Worm (Caenorhabditis elegans) whole organism, L3 larva: Measurements from ENCODE around the gene rps-5.

Source experiments
- R02D3.7 ChIP-seq: fragments of 150-350 bp; optimal IDR thresholded peaks from 2 replicates; lab custom pipeline; 2014; ENCODE audit warnings: missing biosample characterization, missing genetic modification characterization
- ZK546.5 ChIP-seq: sonication (generic microtip); optimal IDR thresholded peaks from 2 replicates; lab custom pipeline; 2017; ENCODE audit warnings: missing biosample characterization, missing genetic modification characterization
- ceh-16 ChIP-seq: sonication (generic microtip); optimal IDR thresholded peaks from 2 replicates; lab custom pipeline; 2017; ENCODE audit warnings: missing biosample characterization, missing genetic modification characterization
- ceh-28 ChIP-seq: fragments of 150-350 bp; optimal IDR thresholded peaks from 2 replicates; lab custom pipeline; 2014; ENCODE audit warnings: missing biosample characterization, missing genetic modification reagents, missing genetic modification characterization
- ceh-82 ChIP-seq: fragments of 150-350 bp; optimal IDR thresholded peaks from 2 replicates; lab custom pipeline; 2014; ENCODE audit warnings: missing biosample characterization, missing genetic modification characterization
- ceh-9 ChIP-seq: sonication (generic microtip); optimal IDR thresholded peaks from 2 replicates; lab custom pipeline; 2018; ENCODE audit warnings: missing biosample characterization, missing genetic modification characterization
- daf-12 ChIP-seq: fragments of 150-350 bp; optimal IDR thresholded peaks from 2 replicates; lab custom pipeline; 2014; ENCODE audit warnings: missing biosample characterization, missing genetic modification reagents, missing genetic modification characterization
- egl-27 ChIP-seq: sonication (generic microtip); optimal IDR thresholded peaks from 4 replicates; lab custom pipeline; 2017; ENCODE audit warnings: missing biosample characterization, missing genetic modification reagents, missing genetic modification characterization
- egl-5 ChIP-seq: fragments of 150-350 bp; optimal IDR thresholded peaks from 2 replicates; lab custom pipeline; 2017; ENCODE audit warnings: missing biosample characterization, missing genetic modification reagents, missing genetic modification characterization, inconsistent platforms
- elt-1 ChIP-seq: fragments of 150-350 bp; optimal IDR thresholded peaks from 2 replicates; lab custom pipeline; 2014; ENCODE audit warnings: missing biosample characterization, missing genetic modification characterization
- elt-2 ChIP-seq: sonication (generic microtip); optimal IDR thresholded peaks from 2 replicates; lab custom pipeline; 2016; ENCODE audit warnings: missing genetic modification reagents, mild to moderate bottlenecking, missing genetic modification characterization, missing compliant biosample characterization
- elt-3 ChIP-seq, 3 experiments: fragments of 150-350 bp in 1 of 3; sonication (generic microtip) in 2 of 3; optimal IDR thresholded peaks; 2 replicates in 2 of 3; 4 replicates in 1 of 3; lab custom pipeline; 2014 to 2017; ENCODE audit warnings: missing biosample characterization in 3 of 3, missing genetic modification characterization in 3 of 3
- eor-1 ChIP-seq, 2 experiments: fragments of 150-350 bp; optimal IDR thresholded peaks; 2 replicates each; lab custom pipeline; 2014 to 2018; ENCODE audit warnings: missing biosample characterization in 2 of 2, missing genetic modification characterization in 2 of 2
- fkh-10 ChIP-seq: sonication (generic microtip); optimal IDR thresholded peaks from 2 replicates; lab custom pipeline; 2017; ENCODE audit warnings: missing biosample characterization, missing genetic modification reagents, missing genetic modification characterization
- fkh-2 ChIP-seq: fragments of 150-350 bp; optimal IDR thresholded peaks from 2 replicates; lab custom pipeline; 2014; ENCODE audit warnings: missing biosample characterization, missing genetic modification reagents, missing genetic modification characterization
- fos-1 ChIP-seq: fragments of 150-350 bp; optimal IDR thresholded peaks from 2 replicates; lab custom pipeline; 2014; ENCODE audit warnings: missing biosample characterization, missing genetic modification characterization
- hmg-11 ChIP-seq: sonication (generic microtip); optimal IDR thresholded peaks from 2 replicates; lab custom pipeline; 2016; ENCODE audit warnings: missing genetic modification characterization, missing compliant biosample characterization
- lin-39 ChIP-seq: fragments of 150-350 bp; optimal IDR thresholded peaks from 2 replicates; lab custom pipeline; 2018; ENCODE audit warnings: missing biosample characterization, missing genetic modification reagents, missing genetic modification characterization
- lsy-12 ChIP-seq: sonication (generic microtip); optimal IDR thresholded peaks from 2 replicates; lab custom pipeline; 2016; ENCODE audit warnings: mild to moderate bottlenecking, missing genetic modification characterization, missing compliant biosample characterization
- mdl-1 ChIP-seq: fragments of 150-350 bp; optimal IDR thresholded peaks from 2 replicates; lab custom pipeline; 2014; ENCODE audit warnings: missing biosample characterization, missing genetic modification characterization
- mml-1 ChIP-seq: fragments of 150-350 bp; sonication (generic microtip); optimal IDR thresholded peaks from 3 replicates; lab custom pipeline; 2014; ENCODE audit warnings: missing biosample characterization, missing genetic modification characterization
- nfya-1 ChIP-seq: sonication (generic microtip); optimal IDR thresholded peaks from 2 replicates; lab custom pipeline; 2017; ENCODE audit warnings: missing genetic modification characterization, mild to moderate bottlenecking, missing compliant biosample characterization, antibody characterized with exemption, moderate library complexity; ENCODE audit not compliant: insufficient read depth
- nhr-11 ChIP-seq: fragments of 150-350 bp; optimal IDR thresholded peaks from 2 replicates; lab custom pipeline; 2014; ENCODE audit warnings: missing biosample characterization, missing genetic modification characterization
- nhr-12 ChIP-seq: fragments of 150-350 bp; optimal IDR thresholded peaks from 2 replicates; lab custom pipeline; 2014; ENCODE audit warnings: missing biosample characterization, missing genetic modification characterization
- nhr-23 ChIP-seq: fragments of 150-350 bp; optimal IDR thresholded peaks from 2 replicates; lab custom pipeline; 2014; ENCODE audit warnings: missing biosample characterization, missing genetic modification reagents, missing genetic modification characterization
- nhr-237 ChIP-seq: fragments of 150-350 bp; optimal IDR thresholded peaks from 2 replicates; lab custom pipeline; 2014; ENCODE audit warnings: missing biosample characterization, missing genetic modification characterization
- nhr-25 ChIP-seq: sonication (generic microtip); optimal IDR thresholded peaks from 2 replicates; lab custom pipeline; 2017; ENCODE audit warnings: missing biosample characterization, missing genetic modification characterization
- nhr-28 ChIP-seq: fragments of 150-350 bp; optimal IDR thresholded peaks from 2 replicates; lab custom pipeline; 2014; ENCODE audit warnings: missing biosample characterization, missing genetic modification characterization
- nhr-43 ChIP-seq: sonication (generic microtip); optimal IDR thresholded peaks from 2 replicates; lab custom pipeline; 2016; ENCODE audit warnings: mild to moderate bottlenecking, missing genetic modification characterization, missing compliant biosample characterization; ENCODE audit not compliant: poor library complexity, severe bottlenecking
- nhr-67 ChIP-seq: fragments of 150-350 bp; optimal IDR thresholded peaks from 2 replicates; lab custom pipeline; 2014; ENCODE audit warnings: missing biosample characterization, missing genetic modification characterization
- nhr-76 ChIP-seq: fragments of 150-350 bp; sonication (generic microtip); optimal IDR thresholded peaks from 5 replicates; lab custom pipeline; 2014; ENCODE audit warnings: missing biosample characterization, missing genetic modification characterization
- nhr-77 ChIP-seq: fragments of 150-350 bp; optimal IDR thresholded peaks from 2 replicates; lab custom pipeline; 2014; ENCODE audit warnings: missing biosample characterization, missing genetic modification characterization
- pha-4 ChIP-seq: fragments of 150-350 bp; optimal IDR thresholded peaks from 2 replicates; lab custom pipeline; 2014; ENCODE audit warnings: missing biosample characterization, missing genetic modification reagents, missing genetic modification characterization
- pqm-1 ChIP-seq: fragments of 150-350 bp; optimal IDR thresholded peaks from 2 replicates; lab custom pipeline; 2017; ENCODE audit warnings: missing biosample characterization, missing genetic modification characterization, inconsistent platforms
- sea-2 ChIP-seq: fragments of 150-350 bp; sonication (generic microtip); optimal IDR thresholded peaks from 4 replicates; lab custom pipeline; 2014; ENCODE audit warnings: missing biosample characterization, missing genetic modification reagents, missing genetic modification characterization
- skn-1 ChIP-seq: fragments of 150-350 bp; optimal IDR thresholded peaks from 2 replicates; lab custom pipeline; 2014; ENCODE audit warnings: missing biosample characterization, missing genetic modification characterization
- tbx-2 ChIP-seq: sonication (generic microtip); optimal IDR thresholded peaks from 2 replicates; lab custom pipeline; 2016; ENCODE audit warnings: mild to moderate bottlenecking, missing genetic modification characterization, missing compliant biosample characterization
- unc-39 ChIP-seq: sonication (generic microtip); optimal IDR thresholded peaks from 4 replicates; lab custom pipeline; 2017; ENCODE audit warnings: missing biosample characterization, missing genetic modification characterization
- unc-62 ChIP-seq: fragments of 150-350 bp; sonication (generic microtip); optimal IDR thresholded peaks from 4 replicates; lab custom pipeline; 2014; ENCODE audit warnings: missing biosample characterization, missing genetic modification reagents, missing genetic modification characterization
- ztf-11 ChIP-seq: fragments of 150-350 bp; optimal IDR thresholded peaks from 2 replicates; lab custom pipeline; 2014; ENCODE audit warnings: missing biosample characterization, missing genetic modification characterization
- ztf-4 ChIP-seq: fragments of 150-350 bp; optimal IDR thresholded peaks from 2 replicates; lab custom pipeline; 2014; ENCODE audit warnings: missing biosample characterization, missing genetic modification characterization

rps-5 gene

ce11 chrIV:11092502-11093080, 18.3 kb downstream of the rps-5 start, which contains the start of gene bcc-1:
bcc-1 (minus strand) TSS chrIV:11092552.
- no peak for TF ChIP-seq fkh-10
- TF ChIP-seq ceh-9: no peak
- TF ChIP-seq nhr-12 (tag; lab: Kevin White, UChicago): no peak
- TF ChIP-seq nhr-43 (tag; lab: Kevin White, UChicago): peak; percentile 0
- no peak for TF ChIP-seq ceh-82 (tag; lab: Kevin White, UChicago)
- no peak for TF ChIP-seq ZK546.5 (tag; lab: Kevin White, UChicago)
- no peak for TF ChIP-seq pha-4 (tag; lab: Kevin White, UChicago)
- no peak for TF ChIP-seq sea-2 (GFP tag; lab: Kevin White, UChicago)
- TF ChIP-seq elt-1 (tag; lab: Kevin White, UChicago): no peak
- no peak for TF ChIP-seq skn-1
- no peak for TF ChIP-seq R02D3.7 (tag; lab: Kevin White, UChicago)
- TF ChIP-seq nhr-28 (tag; lab: Kevin White, UChicago): no peak
- peak; percentile 88 for TF ChIP-seq nhr-23
- peak; percentile 19 for TF ChIP-seq ceh-28 (tag; lab: Kevin White, UChicago)
- no peak for TF ChIP-seq nhr-237 (tag; lab: Kevin White, UChicago)
- TF ChIP-seq pqm-1 (tag; lab: Kevin White, UChicago): no peak
- TF ChIP-seq nhr-25 (tag; lab: Kevin White, UChicago): no peak
- no peak for TF ChIP-seq nhr-76 (tag; lab: Kevin White, UChicago)
- peak; percentile 1 for TF ChIP-seq egl-27 (tag; lab: Kevin White, UChicago)
- TF ChIP-seq fos-1 (tag; lab: Kevin White, UChicago): no peak
- peak; percentile 69 for TF ChIP-seq unc-62 (GFP tag; lab: Kevin White, UChicago)
- peak in 1 of 3 experiments; percentile 57 for TF ChIP-seq elt-3 (tag; optimal IDR thresholded peaks at IDR 0.05; lab: Kevin White, UChicago)
- no peak for TF ChIP-seq ztf-4 (tag; lab: Kevin White, UChicago)
- TF ChIP-seq eor-1 (tag; optimal IDR thresholded peaks at IDR 0.05; lab: Kevin White, UChicago): no peak
- TF ChIP-seq, all 47 proteins: peak for 6

- no peak for TF ChIP-seq unc-62 (GFP tag; lab: Kevin White, UChicago)
These were observed 21.3 kb downstream of the rps-5 start, which contains the start of gene M7.7 for ce11 chrIV:11089527-11089926. M7.7 (plus strand) TSS chrIV:11089827.

DNA sequence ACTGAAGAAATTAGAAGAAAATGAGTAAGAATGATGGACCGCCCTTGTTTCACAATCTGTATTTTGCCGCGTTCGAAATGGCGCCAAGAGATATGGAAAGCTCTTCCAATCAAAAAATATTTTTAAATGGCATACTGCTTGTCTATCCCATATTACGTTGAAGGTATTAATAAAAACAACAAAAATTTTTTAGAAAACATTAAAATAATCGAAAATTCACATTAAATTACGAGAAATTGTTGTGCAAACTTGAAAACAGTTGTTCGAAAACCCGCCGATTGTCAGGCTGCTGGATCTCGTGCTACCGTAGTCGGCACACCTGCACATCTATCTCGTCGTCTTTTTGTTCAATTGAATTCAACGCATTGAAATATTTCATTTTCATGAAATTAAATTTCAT, 27.2 kb downstream of the rps-5 start, which contains the start of gene klc-1:
TSS of gene klc-1 (plus strand) at position 127 of the 400 bp plus-strand sequence.
- no peak for TF ChIP-seq nhr-43 (tag; lab: Kevin White, UChicago)
- no peak for TF ChIP-seq egl-27 (tag; lab: Kevin White, UChicago)
- TF ChIP-seq fkh-2: no peak
- TF ChIP-seq tbx-2: no peak
- TF ChIP-seq ceh-16 (tag; lab: Kevin White, UChicago): no peak
- TF ChIP-seq ceh-9: no peak
- no peak for TF ChIP-seq mml-1 (tag; lab: Kevin White, UChicago)
- no peak for TF ChIP-seq unc-39
- no peak for TF ChIP-seq nhr-237 (tag; lab: Kevin White, UChicago)
- TF ChIP-seq pqm-1 (tag; lab: Kevin White, UChicago): no peak
- TF ChIP-seq nfya-1 (tag; lab: Kevin White, UChicago): no peak
- no peak for TF ChIP-seq lsy-12

DNA sequence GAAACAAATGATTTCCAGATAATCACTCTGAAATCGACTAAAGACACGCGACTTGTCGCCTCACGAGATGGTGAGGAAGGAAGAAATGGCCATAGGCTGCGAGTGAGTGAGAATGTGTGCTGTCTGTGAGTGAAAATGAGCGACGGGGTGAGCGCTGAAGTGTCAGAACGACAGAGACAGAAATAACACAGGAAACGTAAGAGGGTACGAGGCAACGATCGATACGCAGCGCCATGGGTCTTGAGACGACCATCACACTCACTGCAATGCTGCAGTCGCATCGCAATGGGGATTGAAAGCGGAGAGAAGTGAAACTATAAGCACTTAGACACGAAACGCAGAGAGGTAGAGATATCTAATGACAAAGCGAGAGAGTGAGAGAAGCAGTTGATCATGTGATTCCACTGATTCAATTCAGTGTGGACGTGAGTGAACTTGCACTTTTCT, 28.0 kb downstream of the rps-5 start:
- TF ChIP-seq ztf-4 (tag; lab: Kevin White, UChicago): peak; percentile 20
- peak; percentile 83 for TF ChIP-seq nhr-11
- no peak for TF ChIP-seq ceh-9
- TF ChIP-seq elt-1 (tag; lab: Kevin White, UChicago): peak; percentile 12
- peak; percentile 96 for TF ChIP-seq egl-5 (tag; lab: Kevin White, UChicago)
- peak; percentile 88 for TF ChIP-seq lsy-12
- no peak for TF ChIP-seq ztf-11 (tag; lab: Kevin White, UChicago)
- TF ChIP-seq pha-4 (tag; lab: Kevin White, UChicago): peak; percentile 88
- TF ChIP-seq R02D3.7 (tag; lab: Kevin White, UChicago): peak; percentile 74
- peak; percentile 99 for TF ChIP-seq hmg-11 (tag; lab: Kevin White, UChicago)
- TF ChIP-seq fkh-2: peak; percentile 37
- no peak for TF ChIP-seq nhr-28 (tag; lab: Kevin White, UChicago)
- TF ChIP-seq tbx-2: peak; percentile 86
- TF ChIP-seq nfya-1 (tag; lab: Kevin White, UChicago): peak; percentile 94
- peak; percentile 80 for TF ChIP-seq elt-2 (tag; lab: Kevin White, UChicago)
- no peak for TF ChIP-seq unc-39
- TF ChIP-seq nhr-25 (tag; lab: Kevin White, UChicago): peak; percentile 96
- TF ChIP-seq eor-1 (tag; optimal IDR thresholded peaks at IDR 0.05; lab: Kevin White, UChicago): no peak
- TF ChIP-seq daf-12 (tag; lab: Kevin White, UChicago): no peak
- TF ChIP-seq elt-3 (tag; optimal IDR thresholded peaks at IDR 0.05; lab: Kevin White, UChicago): peak in 1 of 3 experiments; percentile 1
- peak; percentile 41 for TF ChIP-seq pqm-1 (tag; lab: Kevin White, UChicago)
- TF ChIP-seq mdl-1 (tag; lab: Kevin White, UChicago): peak; percentile 13
- peak; percentile 80 for TF ChIP-seq skn-1
- TF ChIP-seq fkh-10: peak; percentile 49
- peak; percentile 90 for TF ChIP-seq unc-62 (GFP tag; lab: Kevin White, UChicago)
- no peak for TF ChIP-seq nhr-237 (tag; lab: Kevin White, UChicago)
- peak; percentile 91 for TF ChIP-seq egl-27 (tag; lab: Kevin White, UChicago)
- TF ChIP-seq nhr-67 (tag; lab: Kevin White, UChicago): no peak
- TF ChIP-seq ceh-28 (tag; lab: Kevin White, UChicago): peak; percentile 96
- TF ChIP-seq nhr-77 (tag; lab: Kevin White, UChicago): peak; percentile 16
- TF ChIP-seq mml-1 (tag; lab: Kevin White, UChicago): no peak
- peak; percentile 22 for TF ChIP-seq ceh-82 (tag; lab: Kevin White, UChicago)
- TF ChIP-seq lin-39: peak; percentile 91
